Fruit fly (Drosophila melanogaster): ENCODE data around the gene CG11601.

Gene CG11601

dm6 chr2L:286421-286820 is 3.4 kb upstream of the CG11601 start (continued):
- TF ChIP-seq Fer3 (tag; optimal IDR thresholded peaks at IDR 0.05) (peak; percentile 83), Ada2b (GFP tag; IDR thresholded peaks at IDR 0.05) (peak; percentile 67), CG4360 (GFP tag; IDR thresholded peaks at IDR 0.05) (peak; percentile 44; the same call in 1 of the 2 replicates), CG33213 (GFP tag; optimal IDR thresholded peaks at IDR 0.05) (peak; percentile 44), CG16863 (GFP tag; optimal IDR thresholded peaks at IDR 0.05) (no peak), her (GFP tag; optimal IDR thresholded peaks at IDR 0.05) (peak; percentile 87), CG17328 (GFP tag; IDR thresholded peaks at IDR 0.05) (peak; percentile 61), TFAM (GFP tag; optimal IDR thresholded peaks at IDR 0.05) (no peak), CG14965 (GFP tag; optimal IDR thresholded peaks at IDR 0.05; ENCODE audit: borderline replicate concordance) (no peak), peb (GFP tag; IDR thresholded peaks at IDR 0.05) (no peak), D (optimal IDR thresholded peaks at IDR 0.05) (no peak), D (GFP tag; optimal IDR thresholded peaks at IDR 0.05) (no peak), CG7745 (tag; optimal IDR thresholded peaks at IDR 0.05) (no peak), CG12155 (GFP tag; optimal IDR thresholded peaks at IDR 0.05) (peak; percentile 64), CG8765 (GFP tag; IDR thresholded peaks at IDR 0.05) (no peak), cad (GFP tag; optimal IDR thresholded peaks at IDR 0.05) (no peak), Rx (GFP tag; IDR thresholded peaks at IDR 0.05) (peak; percentile 63; the same call in 1 of the 2 replicates), org-1 (GFP tag; optimal IDR thresholded peaks at IDR 0.05) (peak; percentile 49), CG1603 (tag; optimal IDR thresholded peaks at IDR 0.05) (peak; percentile 57), Mrtf (GFP tag; IDR thresholded peaks at IDR 0.05) (peak; percentile 71; the same call in 2 of the 3 replicates), CG10959 (GFP tag; IDR thresholded peaks at IDR 0.05) (0 out of 2 replicates have a peak, but pooled peaks have one; percentile 41), H15 (GFP tag; IDR thresholded peaks at IDR 0.05) (peak; percentile 62; the same call in 2 of the 3 replicates), CG2116 (GFP tag; optimal IDR thresholded peaks at IDR 0.05) (no peak), rib (GFP tag; IDR thresholded peaks at IDR 0.05) (peak; percentile 69; the same call in 1 of the 2 replicates), gcm2 (GFP tag; optimal IDR thresholded peaks at IDR 0.05) (peak; percentile 53), CG8089 (GFP tag; optimal IDR thresholded peaks at IDR 0.05) (peak; percentile 13), CG2129 (GFP tag; IDR thresholded peaks at IDR 0.05; ENCODE audit: partially characterized antibody) (no peak), en (GFP tag; optimal IDR thresholded peaks at IDR 0.05) (peak; percentile 43), CG2875 (GFP tag; optimal IDR thresholded peaks at IDR 0.05) (no peak), Atf-2 (GFP tag; optimal IDR thresholded peaks at IDR 0.05) (peak; percentile 28), dpn (GFP tag; optimal IDR thresholded peaks at IDR 0.05) (peak; percentile 73 to 83), dmrt11E (tag; optimal IDR thresholded peaks at IDR 0.05) (no peak), Taf1 (GFP tag; IDR thresholded peaks at IDR 0.05) (peak; percentile 75), Bgb (GFP tag; IDR thresholded peaks at IDR 0.05; ENCODE audit: partially characterized antibody) (no peak), ac (GFP tag; optimal IDR thresholded peaks at IDR 0.05) (no peak), Dip2 (GFP tag; IDR thresholded peaks at IDR 0.05) (no peak), Mad (GFP tag; optimal IDR thresholded peaks at IDR 0.05) (peak; percentile 11), sd (tag; optimal IDR thresholded peaks at IDR 0.05) (peak; percentile 35), mam (GFP tag; optimal IDR thresholded peaks at IDR 0.05) (peak; percentile 84), jumu (GFP tag; optimal IDR thresholded peaks at IDR 0.05) (peak; percentile 51), mirr (GFP tag; optimal IDR thresholded peaks at IDR 0.05) (peak; percentile 87), CG1233 (GFP tag; optimal IDR thresholded peaks at IDR 0.05) (peak; percentile 40), unpg (GFP tag; optimal IDR thresholded peaks at IDR 0.05) (peak; percentile 63), Ravus (GFP tag; IDR thresholded peaks at IDR 0.05) (no peak), lilli (GFP tag; optimal IDR thresholded peaks at IDR 0.05) (peak; percentile 87), ewg (GFP tag; optimal IDR thresholded peaks at IDR 0.05) (no peak), ttk (GFP tag; IDR thresholded peaks at IDR 0.05) (peak; percentile 49; the same call in 1 of the 2 replicates), Sox102F (GFP tag; optimal IDR thresholded peaks at IDR 0.05) (peak; percentile 58), sc (optimal IDR thresholded peaks at IDR 0.05) (no peak), sc (GFP tag; optimal IDR thresholded peaks at IDR 0.05) (no peak), repo (GFP tag; optimal IDR thresholded peaks at IDR 0.05) (peak; percentile 22)

All from whole organism, embryonic.